Fruit fly (Drosophila melanogaster): Measurements from ENCODE around the gene GstD5.

dm6 chr3R:12411449-12411848 lies 35.9 kb downstream of the GstD5 start:
- no peak for TF ChIP-seq woc (GFP tag; optimal IDR thresholded peaks at IDR 0.05)
- no peak for TF ChIP-seq pan (optimal IDR thresholded peaks at IDR 0.05)

Measured in whole organism, wandering third instar larva.